Fruit fly (Drosophila melanogaster): ENCODE data around the gene CG9331.

DNA sequence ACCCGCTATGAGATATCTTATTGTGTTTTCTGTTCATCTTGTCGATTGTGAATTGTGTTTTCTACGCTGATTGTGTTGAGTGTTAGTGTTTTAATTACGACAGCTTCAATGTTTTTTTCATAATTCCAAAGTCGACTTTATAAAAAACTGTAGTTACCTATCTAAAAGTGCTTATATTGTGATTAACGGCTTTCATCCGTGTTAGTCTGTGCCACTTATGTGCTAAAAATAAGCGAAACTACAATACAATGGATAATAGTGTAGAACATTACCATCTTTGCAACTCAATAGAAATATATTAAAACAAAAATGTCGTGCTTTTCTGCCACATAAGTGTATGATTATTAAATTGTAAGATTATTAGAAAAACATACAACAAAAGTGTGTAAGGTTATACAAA lies 6.5 kb upstream of the CG9331 start, which contains the start of gene CG33322:
- no peak for TF ChIP-seq CG3726 (GFP tag; IDR thresholded peaks at IDR 0.05)
- no peak for TF ChIP-seq CG13296 (GFP tag; optimal IDR thresholded peaks at IDR 0.05)
- no peak for TF ChIP-seq Sox102F (GFP tag; optimal IDR thresholded peaks at IDR 0.05)
- no peak for TF ChIP-seq ap (GFP tag; IDR thresholded peaks at IDR 0.05)

Measured in whole organism, embryonic.